Worm (Caenorhabditis elegans): Measurements from ENCODE around the gene sdz-33.

Gene sdz-33

ce11 chrIII:11870009-11870408 is 37.3 kb upstream of the sdz-33 start (continued):
- TF ChIP-seq Y53G8AR.9 (GFP tag; conservative IDR thresholded peaks at IDR 0.05) (0 out of 2 replicates have a peak, but pooled peaks have one; percentile 23), xnd-1 (tag; optimal IDR thresholded peaks at IDR 0.05) (no peak), lin-40 (tag; optimal IDR thresholded peaks at IDR 0.05) (peak; percentile 78), let-607 (tag; optimal IDR thresholded peaks at IDR 0.05) (peak; percentile 14 to 16), pbrm-1 (GFP tag; IDR thresholded peaks at IDR 0.05) (peak; percentile 28; the same call in 1 of the 2 replicates), Y67H2A.10 (GFP tag; conservative IDR thresholded peaks at IDR 0.05) (peak; percentile 49; the same call in 1 of the 2 replicates), hmg-1.2 (GFP tag; IDR thresholded peaks at IDR 0.05) (peak; percentile 75; the same call in 1 of the 2 replicates), F22D6.2 (tag; optimal IDR thresholded peaks at IDR 0.05) (peak; percentile 4), lin-35 (GFP tag; optimal IDR thresholded peaks at IDR 0.05) (peak in 1 of 3 experiments; percentile 55), K11D2.4 (GFP tag; IDR thresholded peaks at IDR 0.05) (0 out of 2 replicates have a peak, but pooled peaks have one; percentile 38), F23B12.7 (tag; optimal IDR thresholded peaks at IDR 0.05; ENCODE audit: insufficient read depth) (peak; percentile 29), sea-2 (GFP tag; IDR thresholded peaks at IDR 0.05) (no peak), snpc-4 (GFP tag; optimal IDR thresholded peaks at IDR 0.05) (peak; percentile 50), snpc-4 (tag; optimal IDR thresholded peaks at IDR 0.05) (peak; percentile 69 to 85 (median 79))

- TF ChIP-seq aptf-3 (GFP tag; IDR thresholded peaks at IDR 0.05) (0 out of 2 replicates have a peak, but pooled peaks have one; percentile 19), zfh-2 (GFP tag; conservative IDR thresholded peaks at IDR 0.05) (peak; percentile 54), egrh-3 (GFP tag; IDR thresholded peaks at IDR 0.05) (peak; percentile 9; the same call in 1 of the 2 replicates), bed-1 (GFP tag; IDR thresholded peaks at IDR 0.05) (0 out of 2 replicates have a peak, but pooled peaks have one; percentile 79), lsy-27 (tag; optimal IDR thresholded peaks at IDR 0.05; ENCODE audit: borderline replicate concordance, insufficient read depth) (no peak)
Observed at ce11 chrIII:11871617-11872016, 35.7 kb upstream of the sdz-33 start.

ce11 chrIII:11874242-11874641 is 33.0 kb upstream of the sdz-33 start:
- no peak for TF ChIP-seq hmg-20 (GFP tag; IDR thresholded peaks at IDR 0.05)
- TF ChIP-seq sdz-38 (tag; optimal IDR thresholded peaks at IDR 0.05): no peak
- peak; percentile 66 for TF ChIP-seq egrh-3 (GFP tag; IDR thresholded peaks at IDR 0.05)
- TF ChIP-seq ekl-4 (GFP tag; IDR thresholded peaks at IDR 0.05): 0 out of 2 replicates have a peak, but pooled peaks have one; percentile 25
- TF ChIP-seq snpc-4 (GFP tag; optimal IDR thresholded peaks at IDR 0.05): no peak
- no peak for TF ChIP-seq snpc-4 (tag; optimal IDR thresholded peaks at IDR 0.05)
- TF ChIP-seq zfh-2 (GFP tag; conservative IDR thresholded peaks at IDR 0.05): peak; percentile 81

ce11 chrIII:11876130-11876529 is 31.1 kb upstream of the sdz-33 start:
- no peak for TF ChIP-seq B0035.1 (tag; optimal IDR thresholded peaks at IDR 0.05)
- TF ChIP-seq hlh-12 (tag; optimal IDR thresholded peaks at IDR 0.05): no peak
- no peak for TF ChIP-seq hrde-1 (tag; optimal IDR thresholded peaks at IDR 0.05; ENCODE audit: borderline replicate concordance)
- TF ChIP-seq zfh-2 (GFP tag; conservative IDR thresholded peaks at IDR 0.05): 0 out of 2 replicates have a peak, but pooled peaks have one; percentile 23

DNA sequence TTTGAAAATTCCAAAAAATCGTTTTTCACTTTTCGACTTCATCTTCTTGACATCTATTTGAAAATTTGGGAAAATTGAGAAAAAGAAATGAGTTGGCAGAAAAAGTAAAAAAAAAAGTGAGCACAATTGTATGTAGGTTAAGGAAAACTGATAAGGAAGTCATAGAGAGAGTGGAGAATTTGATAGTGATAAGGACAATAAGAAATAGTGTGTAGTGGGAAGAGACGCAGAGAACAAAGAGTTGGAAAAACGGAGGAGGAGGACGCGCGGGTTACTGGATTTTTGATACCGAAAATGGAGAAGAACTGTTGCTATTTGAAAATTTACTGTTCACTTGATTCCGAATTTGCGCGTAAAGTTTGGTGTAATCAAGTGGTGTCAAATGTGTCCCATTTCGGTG is 28.5 kb upstream of the sdz-33 start, which contains the start of gene Y56A3A.6:
Gene Y56A3A.6, minus strand, starts transcription at position 53 of the 400 bp plus-strand sequence.
- TF ChIP-seq nhr-90 (tag; optimal IDR thresholded peaks at IDR 0.05): no peak
- no peak for TF ChIP-seq F57C9.4 (tag; optimal IDR thresholded peaks at IDR 0.05)
- 0 out of 2 replicates have a peak, but pooled peaks have one; percentile 10 for TF ChIP-seq dox-1 (GFP tag; IDR thresholded peaks at IDR 0.05)
- TF ChIP-seq hlh-26 (GFP tag; conservative IDR thresholded peaks at IDR 0.05): no peak
- no peak for TF ChIP-seq chd-7 (tag; optimal IDR thresholded peaks at IDR 0.05)
- TF ChIP-seq ccch-3 (GFP tag; optimal IDR thresholded peaks at IDR 0.05): no peak
- no peak for TF ChIP-seq attf-3 (GFP tag; conservative IDR thresholded peaks at IDR 0.05)
- no peak for TF ChIP-seq ztf-25 (GFP tag; IDR thresholded peaks at IDR 0.05)
- TF ChIP-seq Y67H2A.10 (GFP tag; conservative IDR thresholded peaks at IDR 0.05): no peak
- no peak for TF ChIP-seq B0261.1 (tag; optimal IDR thresholded peaks at IDR 0.05)
- no peak for TF ChIP-seq mcd-1 (GFP tag; IDR thresholded peaks at IDR 0.05)
- TF ChIP-seq nfyb-1 (GFP tag; IDR thresholded peaks at IDR 0.05): no peak
- TF ChIP-seq sptf-2 (GFP tag; optimal IDR thresholded peaks at IDR 0.05): no peak
- no peak for TF ChIP-seq T26A5.8 (tag; optimal IDR thresholded peaks at IDR 0.05)
- no peak for TF ChIP-seq snpc-1.3 (tag; optimal IDR thresholded peaks at IDR 0.05; ENCODE audit: insufficient read depth)
- peak; percentile 89 for TF ChIP-seq hmg-1.2 (GFP tag; IDR thresholded peaks at IDR 0.05)
- no peak for TF ChIP-seq fkh-3 (tag; optimal IDR thresholded peaks at IDR 0.05)
- TF ChIP-seq hrde-1 (tag; optimal IDR thresholded peaks at IDR 0.05; ENCODE audit: borderline replicate concordance): no peak
- TF ChIP-seq let-607 (tag; optimal IDR thresholded peaks at IDR 0.05): peak in 1 of 2 experiments; percentile 23

All from whole organism, young adult.